Worm (Caenorhabditis elegans): ENCODE results near the gene C07B5.2.
A peak's percentile ranks its signal among the peaks of the same experiment; 100 is the strongest.

Gene C07B5.2

ce11 chrX:9509922-9510321 is 7.1 kb downstream of the C07B5.2 start:
- TF ChIP-seq elt-1 (tag; optimal IDR thresholded peaks at IDR 0.05) (no peak), ztf-11 (tag; optimal IDR thresholded peaks at IDR 0.05) (no peak), ceh-16 (tag; optimal IDR thresholded peaks at IDR 0.05) (no peak), sea-2 (GFP tag; optimal IDR thresholded peaks at IDR 0.05) (no peak), elt-3 (tag; optimal IDR thresholded peaks at IDR 0.05) (no peak), eor-1 (tag; optimal IDR thresholded peaks at IDR 0.05) (no peak), egl-5 (tag; optimal IDR thresholded peaks at IDR 0.05) (no peak), lin-15B (tag; optimal IDR thresholded peaks at IDR 0.05) (no peak), lin-39 (tag; optimal IDR thresholded peaks at IDR 0.05) (no peak), tbx-2 (tag; optimal IDR thresholded peaks at IDR 0.05) (no peak)

ce11 chrX:9509516-9509915 is 7.5 kb downstream of the C07B5.2 start:
- TF ChIP-seq mdl-1 (tag; optimal IDR thresholded peaks at IDR 0.05), result no peak
- no peak for TF ChIP-seq lin-39 (tag; optimal IDR thresholded peaks at IDR 0.05)
- no peak for TF ChIP-seq nhr-77 (tag; optimal IDR thresholded peaks at IDR 0.05)
- TF ChIP-seq zag-1 (tag; optimal IDR thresholded peaks at IDR 0.05), result no peak
- TF ChIP-seq ztf-11 (tag; optimal IDR thresholded peaks at IDR 0.05), result no peak
- TF ChIP-seq tbx-2 (tag; optimal IDR thresholded peaks at IDR 0.05), result no peak
- TF ChIP-seq nhr-76 (tag; optimal IDR thresholded peaks at IDR 0.05), result no peak
- TF ChIP-seq nfya-1 (tag; optimal IDR thresholded peaks at IDR 0.05; ENCODE audit: insufficient read depth), result no peak
- no peak for TF ChIP-seq ZK546.5 (tag; optimal IDR thresholded peaks at IDR 0.05)
- TF ChIP-seq eor-1 (tag; optimal IDR thresholded peaks at IDR 0.05), result no peak
- TF ChIP-seq lin-15B (tag; optimal IDR thresholded peaks at IDR 0.05), result no peak
- TF ChIP-seq sea-2 (GFP tag; optimal IDR thresholded peaks at IDR 0.05), result no peak
- TF ChIP-seq ceh-28 (tag; optimal IDR thresholded peaks at IDR 0.05), result no peak
- TF ChIP-seq nhr-43 (tag; optimal IDR thresholded peaks at IDR 0.05; ENCODE audit: poor library complexity, severe bottlenecking), result no peak
- TF ChIP-seq pha-4 (tag; optimal IDR thresholded peaks at IDR 0.05), result no peak
- no peak for TF ChIP-seq nhr-67 (tag; optimal IDR thresholded peaks at IDR 0.05)
- no peak for TF ChIP-seq elt-3 (tag; optimal IDR thresholded peaks at IDR 0.05)

- TF ChIP-seq pha-4 (tag; optimal IDR thresholded peaks at IDR 0.05) (peak; percentile 18), tbx-2 (tag; optimal IDR thresholded peaks at IDR 0.05) (no peak)
Observed at ce11 chrX:9508426-9509010, 8.5 kb downstream of the C07B5.2 start.

ce11 chrX:9506341-9506740 is 10.7 kb downstream of the C07B5.2 start:
- no peak for TF ChIP-seq ztf-4 (tag; optimal IDR thresholded peaks at IDR 0.05)
- TF ChIP-seq ZK546.5 (tag; optimal IDR thresholded peaks at IDR 0.05), result no peak
- TF ChIP-seq ceh-9 (tag; optimal IDR thresholded peaks at IDR 0.05), result no peak
- TF ChIP-seq unc-39 (tag; optimal IDR thresholded peaks at IDR 0.05), result no peak
- TF ChIP-seq daf-12 (tag; optimal IDR thresholded peaks at IDR 0.05), result no peak
- TF ChIP-seq nfya-1 (tag; optimal IDR thresholded peaks at IDR 0.05; ENCODE audit: insufficient read depth), result no peak
- TF ChIP-seq lin-15B (tag; optimal IDR thresholded peaks at IDR 0.05), result peak; percentile 3

- TF ChIP-seq lin-39 (tag; optimal IDR thresholded peaks at IDR 0.05) (peak; percentile 15), daf-12 (tag; optimal IDR thresholded peaks at IDR 0.05) (no peak)
Observed at ce11 chrX:9504911-9505397, 12.1 kb downstream of the C07B5.2 start.

- TF ChIP-seq R02D3.7 (tag; optimal IDR thresholded peaks at IDR 0.05), result no peak
Observed at ce11 chrX:9504221-9504620, 12.8 kb downstream of the C07B5.2 start.

- no peak for TF ChIP-seq ama-1 (optimal IDR thresholded peaks at IDR 0.05)
- TF ChIP-seq ztf-4 (tag; optimal IDR thresholded peaks at IDR 0.05), result no peak
- TF ChIP-seq lin-39 (tag; optimal IDR thresholded peaks at IDR 0.05), result no peak
- no peak for TF ChIP-seq pha-4 (tag; optimal IDR thresholded peaks at IDR 0.05)
- TF ChIP-seq egl-27 (tag; optimal IDR thresholded peaks at IDR 0.05), result no peak
- no peak for TF ChIP-seq tbx-2 (tag; optimal IDR thresholded peaks at IDR 0.05)
- TF ChIP-seq fos-1 (tag; optimal IDR thresholded peaks at IDR 0.05), result no peak
- TF ChIP-seq fkh-2 (tag; optimal IDR thresholded peaks at IDR 0.05), result no peak
- no peak for TF ChIP-seq pqm-1 (tag; optimal IDR thresholded peaks at IDR 0.05)
- no peak for TF ChIP-seq zag-1 (tag; optimal IDR thresholded peaks at IDR 0.05)
Observed at ce11 chrX:9499355-9499754, 17.7 kb downstream of the C07B5.2 start.
